Fruit fly (Drosophila melanogaster) whole organism, prepupa: ENCODE results near the gene Hrd3.
A peak's percentile ranks its signal among the peaks of the same experiment; 100 is the strongest.

ENCODE experiments used
- CG11294 ChIP-seq: fragments of 200-800 bp; sonication (Bioruptor generic); IDR thresholded peaks from 2 replicates; pipeline ENCODE4 v1.3.6; 2022; ENCODE audit warnings: missing biosample characterization, missing genetic modification characterization
- CG11902 ChIP-seq: fragments of 200-800 bp; sonication (Bioruptor generic); optimal IDR thresholded peaks from 3 replicates; lab custom pipeline; 2016; ENCODE audit warnings: missing biosample characterization, missing genetic modification characterization
- CG15336 ChIP-seq: fragments of 200-800 bp; sonication (Bioruptor generic); IDR thresholded peaks from 2 replicates; pipeline ENCODE4 v1.3.6; 2022; ENCODE audit warnings: missing biosample characterization, missing genetic modification characterization
- CG3032 ChIP-seq: fragments of 200-800 bp; optimal IDR thresholded peaks from 2 replicates; lab custom pipeline; 2019; ENCODE audit warnings: missing biosample characterization, mild to moderate bottlenecking, missing genetic modification characterization, moderate library complexity
- CG31627 ChIP-seq: fragments of 200-800 bp; sonication (Bioruptor generic); optimal IDR thresholded peaks from 3 replicates; lab custom pipeline; 2016; ENCODE audit warnings: missing biosample characterization, missing genetic modification characterization
- CG32006 ChIP-seq: fragments of 200-800 bp; sonication (Bioruptor generic); optimal IDR thresholded peaks from 3 replicates; lab custom pipeline; 2017; ENCODE audit warnings: missing biosample characterization, mild to moderate bottlenecking, missing genetic modification characterization
- CG34406 ChIP-seq: fragments of 200-800 bp; sonication (Bioruptor generic); optimal IDR thresholded peaks from 3 replicates; lab custom pipeline; 2016; ENCODE audit warnings: missing biosample characterization, missing genetic modification characterization
- CG3919 ChIP-seq: fragments of 200-800 bp; sonication (Bioruptor generic); optimal IDR thresholded peaks from 3 replicates; lab custom pipeline; 2016; ENCODE audit warnings: missing biosample characterization, missing genetic modification characterization
- CG6276 ChIP-seq: fragments of 200-800 bp; sonication (Bioruptor generic); optimal IDR thresholded peaks from 2 replicates; lab custom pipeline; 2017; ENCODE audit warnings: missing biosample characterization, mild to moderate bottlenecking, missing genetic modification characterization
- CG6792 ChIP-seq: fragments of 200-800 bp; sonication (Bioruptor generic); optimal IDR thresholded peaks from 3 replicates; lab custom pipeline; 2016; ENCODE audit warnings: missing biosample characterization, missing genetic modification characterization
- CG6808 ChIP-seq: fragments of 200-800 bp; sonication (Bioruptor generic); optimal IDR thresholded peaks from 3 replicates; lab custom pipeline; 2017; ENCODE audit warnings: missing biosample characterization, missing genetic modification characterization, mild to moderate bottlenecking, moderate library complexity, missing genetic modification reagents
- CG6854 ChIP-seq: fragments of 200-800 bp; sonication (Bioruptor generic); optimal IDR thresholded peaks from 2 replicates; lab custom pipeline; 2017; ENCODE audit warnings: missing biosample characterization, mild to moderate bottlenecking, missing genetic modification characterization
- CG7368 ChIP-seq: fragments of 200-800 bp; sonication (Bioruptor generic); optimal IDR thresholded peaks from 3 replicates; lab custom pipeline; 2016; ENCODE audit warnings: missing biosample characterization, missing genetic modification characterization
- CG8119 ChIP-seq: fragments of 200-800 bp; sonication (Bioruptor generic); IDR thresholded peaks from 3 replicates; pipeline ENCODE4 v1.3.6; 2022; ENCODE audit warnings: missing biosample characterization, missing genetic modification characterization
- CG9139 ChIP-seq: fragments of 200-800 bp; sonication (Bioruptor generic); optimal IDR thresholded peaks from 3 replicates; lab custom pipeline; 2017; ENCODE audit warnings: missing biosample characterization, mild to moderate bottlenecking, missing genetic modification characterization
- Eip75B ChIP-seq: fragments of 200-800 bp; sonication (Bioruptor generic); optimal IDR thresholded peaks from 3 replicates; lab custom pipeline; 2016; ENCODE audit warnings: missing biosample characterization, missing genetic modification characterization
- Eip78C ChIP-seq: fragments of 200-800 bp; sonication (Bioruptor generic); peaks from one replicate; lab custom pipeline; 2016; ENCODE audit warnings: missing biosample characterization, missing genetic modification characterization
- Eip93F ChIP-seq: fragments of 200-800 bp; sonication (Bioruptor generic); optimal IDR thresholded peaks from 2 replicates; lab custom pipeline; 2016; ENCODE audit warnings: missing biosample characterization, mild to moderate bottlenecking, missing genetic modification characterization
- Ets21C ChIP-seq: fragments of 200-800 bp; sonication (Bioruptor generic); optimal IDR thresholded peaks from 3 replicates; lab custom pipeline; 2016; ENCODE audit warnings: missing biosample characterization, missing genetic modification characterization
- Ets96B ChIP-seq: fragments of 200-800 bp; optimal IDR thresholded peaks from 2 replicates; lab custom pipeline; 2019; ENCODE audit warnings: missing biosample characterization, mild to moderate bottlenecking, missing genetic modification characterization, moderate library complexity
- Gug ChIP-seq: fragments of 200-800 bp; sonication (Bioruptor generic); IDR thresholded peaks from 2 replicates; pipeline ENCODE4 v1.3.6; 2022; ENCODE audit warnings: missing biosample characterization, missing genetic modification characterization
- Hr38 ChIP-seq: sonication (Bioruptor generic); optimal IDR thresholded peaks from 2 replicates; lab custom pipeline; 2016; ENCODE audit warnings: missing biosample characterization, missing genetic modification characterization
- Hr39 ChIP-seq: fragments of 200-800 bp; sonication (Bioruptor generic); optimal IDR thresholded peaks from 2 replicates; lab custom pipeline; 2016; ENCODE audit warnings: missing biosample characterization, missing genetic modification characterization
- Hr4 ChIP-seq: fragments of 200-800 bp; sonication (Bioruptor generic); optimal IDR thresholded peaks from 3 replicates; lab custom pipeline; 2016; ENCODE audit warnings: missing biosample characterization, missing genetic modification characterization
- Lpt ChIP-seq: fragments of 200-800 bp; sonication (Bioruptor generic); optimal IDR thresholded peaks from 3 replicates; lab custom pipeline; 2016; ENCODE audit warnings: missing biosample characterization, missing genetic modification characterization
- OdsH ChIP-seq: fragments of 200-800 bp; sonication (Bioruptor generic); optimal IDR thresholded peaks from 3 replicates; lab custom pipeline; 2016; ENCODE audit warnings: missing biosample characterization, missing genetic modification characterization
- Smox ChIP-seq: fragments of 200-800 bp; sonication (Bioruptor generic); optimal IDR thresholded peaks from 3 replicates; lab custom pipeline; 2016; ENCODE audit warnings: missing biosample characterization, missing genetic modification characterization
- Sox102F ChIP-seq: fragments of 200-800 bp; sonication (Bioruptor generic); optimal IDR thresholded peaks from 2 replicates; lab custom pipeline; 2016; ENCODE audit warnings: missing biosample characterization, mild to moderate bottlenecking, missing genetic modification characterization
- Sox14 ChIP-seq: fragments of 200-800 bp; sonication (Bioruptor generic); optimal IDR thresholded peaks from 3 replicates; lab custom pipeline; 2016; ENCODE audit warnings: missing biosample characterization, missing genetic modification characterization
- acj6 ChIP-seq: fragments of 200-800 bp; sonication (Bioruptor generic); optimal IDR thresholded peaks from 3 replicates; lab custom pipeline; 2016; ENCODE audit warnings: missing biosample characterization, missing genetic modification characterization
- cyc ChIP-seq: fragments of 200-800 bp; sonication (Bioruptor generic); optimal IDR thresholded peaks from 3 replicates; lab custom pipeline; 2016; ENCODE audit warnings: missing biosample characterization, missing genetic modification characterization
- dac ChIP-seq: fragments of 200-800 bp; sonication (Bioruptor generic); optimal IDR thresholded peaks from 2 replicates; lab custom pipeline; 2017; ENCODE audit warnings: missing biosample characterization, mild to moderate bottlenecking, missing genetic modification characterization
- eg ChIP-seq: fragments of 200-800 bp; sonication (Bioruptor generic); IDR thresholded peaks from 3 replicates; pipeline ENCODE4 v1.3.6; 2022; ENCODE audit warnings: missing biosample characterization, missing genetic modification characterization
- esn ChIP-seq: fragments of 200-800 bp; sonication (Bioruptor generic); optimal IDR thresholded peaks from 2 replicates; lab custom pipeline; 2016; ENCODE audit warnings: missing biosample characterization, mild to moderate bottlenecking, missing genetic modification characterization, moderate library complexity
- fkh ChIP-seq: fragments of 200-800 bp; sonication (Bioruptor generic); optimal IDR thresholded peaks from 3 replicates; lab custom pipeline; 2017; ENCODE audit warnings: missing biosample characterization, mild to moderate bottlenecking, missing genetic modification characterization, moderate library complexity
- lz ChIP-seq: fragments of 200-800 bp; sonication (Bioruptor generic); optimal IDR thresholded peaks from 3 replicates; lab custom pipeline; 2016; ENCODE audit warnings: missing biosample characterization, missing genetic modification characterization
- net ChIP-seq: fragments of 200-800 bp; sonication (Bioruptor generic); optimal IDR thresholded peaks from 3 replicates; lab custom pipeline; 2016; ENCODE audit warnings: missing biosample characterization, missing genetic modification characterization
- ss ChIP-seq, 2 experiments: fragments of 200-800 bp; sonication (Bioruptor generic); optimal IDR thresholded peaks; 2 replicates in 1 of 2; 3 replicates in 1 of 2; lab custom pipeline; 2017 to 2018; ENCODE audit warnings: mild to moderate bottlenecking in 2 of 2, missing biosample characterization in 2 of 2, missing genetic modification characterization in 2 of 2, moderate library complexity in 1 of 2
- svp ChIP-seq: fragments of 200-800 bp; sonication (Bioruptor generic); peaks from one replicate; lab custom pipeline; 2016; ENCODE audit warnings: missing biosample characterization, missing genetic modification characterization
- topi ChIP-seq: fragments of 200-800 bp; sonication (Bioruptor generic); optimal IDR thresholded peaks from 3 replicates; lab custom pipeline; 2016; ENCODE audit warnings: missing biosample characterization, missing genetic modification characterization

Gene Hrd3

dm6 chr3R:23791491-23791890, 33.1 kb upstream of the Hrd3 start (continued):
- no peak for TF ChIP-seq acj6 (GFP tag; lab: Kevin White, UChicago)
- no peak for TF ChIP-seq CG7368
- no peak for TF ChIP-seq Smox (GFP tag; lab: Kevin White, UChicago)
- TF ChIP-seq net (GFP tag; lab: Kevin White, UChicago), result no peak
- TF ChIP-seq OdsH (GFP tag; lab: Kevin White, UChicago), result no peak
- no peak for TF ChIP-seq ss (GFP tag; optimal IDR thresholded peaks at IDR 0.05; lab: Kevin White, UChicago)
- no peak for TF ChIP-seq CG32006 (GFP tag; lab: Kevin White, UChicago)
- no peak for TF ChIP-seq CG6808
- peak; percentile 46; the same call in 1 of the 2 replicates for TF ChIP-seq CG15336 (GFP tag; lab: Robert Waterston, UW)
- TF ChIP-seq CG3032 (tag; lab: Kevin White, UChicago), result peak; percentile 61
- TF ChIP-seq Ets21C (GFP tag; lab: Kevin White, UChicago), result no peak
- no peak for TF ChIP-seq Hr39 (GFP tag; lab: Kevin White, UChicago)
- TF ChIP-seq CG3919, result no peak
- TF ChIP-seq Hr4, result no peak
- TF ChIP-seq Hr38 (GFP tag; lab: Kevin White, UChicago), result no peak
- no peak for TF ChIP-seq CG9139 (GFP tag; lab: Kevin White, UChicago)
- no peak for TF ChIP-seq eg (GFP tag; lab: Robert Waterston, UW)
- no peak for TF ChIP-seq Eip75B (GFP tag; lab: Kevin White, UChicago)
- no peak for TF ChIP-seq svp

DNA sequence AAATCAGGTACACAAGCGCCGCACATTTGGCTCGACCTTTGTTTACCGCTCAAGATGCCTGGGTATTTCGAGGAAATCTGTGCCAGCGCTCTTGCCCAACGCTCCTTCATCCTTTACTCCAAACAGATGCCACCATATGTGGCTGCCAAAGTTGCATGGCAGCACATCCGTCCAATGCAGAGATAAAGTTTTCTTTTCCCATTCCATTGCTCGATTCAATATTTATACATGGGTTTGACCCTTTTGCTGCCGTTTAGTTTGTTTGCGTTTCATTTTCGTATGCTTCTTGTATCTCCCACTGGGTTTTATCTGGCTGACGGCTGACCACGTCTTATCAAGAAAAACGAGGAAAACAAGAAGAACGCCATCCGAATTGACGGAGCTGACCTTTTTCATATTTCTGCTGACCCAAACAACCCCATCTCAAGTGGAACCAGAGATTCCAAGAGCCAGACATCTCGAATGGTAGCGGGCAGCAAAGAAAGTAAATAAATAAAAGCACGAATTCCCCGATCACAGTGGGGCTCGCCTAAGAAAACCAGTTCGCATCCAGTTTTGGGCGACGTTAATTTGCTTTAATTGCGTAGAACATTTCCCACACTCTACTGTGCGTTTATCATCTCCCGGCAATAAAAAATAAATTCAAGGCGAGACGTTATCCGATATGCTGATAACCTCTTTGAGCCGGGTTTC, 32.3 kb upstream of the Hrd3 start:
- TF ChIP-seq fkh (GFP tag; lab: Kevin White, UChicago), result peak; percentile 57
- TF ChIP-seq CG6854 (GFP tag; lab: Kevin White, UChicago), result no peak
- no peak for TF ChIP-seq Sox102F (GFP tag; lab: Kevin White, UChicago)
- no peak for TF ChIP-seq CG11902 (GFP tag; lab: Kevin White, UChicago)
- TF ChIP-seq dac (GFP tag; lab: Kevin White, UChicago), result no peak
- TF ChIP-seq svp, result peak; percentile 98
- TF ChIP-seq cyc (GFP tag; lab: Kevin White, UChicago), result peak; percentile 23
- TF ChIP-seq Hr39 (GFP tag; lab: Kevin White, UChicago), result no peak
- TF ChIP-seq lz, result peak; percentile 7
- no peak for TF ChIP-seq Gug (GFP tag; lab: Robert Waterston, UW)
- peak; percentile 10 for TF ChIP-seq topi (GFP tag; lab: Kevin White, UChicago)
- no peak for TF ChIP-seq Hr4
- TF ChIP-seq CG34406 (GFP tag; lab: Kevin White, UChicago), result peak; percentile 5
- no peak for TF ChIP-seq Ets96B (tag; lab: Kevin White, UChicago)
- TF ChIP-seq esn (GFP tag; lab: Kevin White, UChicago), result peak; percentile 15
- TF ChIP-seq CG7368, result no peak
- no peak for TF ChIP-seq Eip93F (GFP tag; lab: Kevin White, UChicago)
- no peak for TF ChIP-seq Eip75B (GFP tag; lab: Kevin White, UChicago)
- TF ChIP-seq CG8119 (GFP tag; lab: Robert Waterston, UW), result no peak
- no peak for TF ChIP-seq CG11294 (GFP tag; lab: Robert Waterston, UW)
- no peak for TF ChIP-seq Hr38 (GFP tag; lab: Kevin White, UChicago)
- TF ChIP-seq CG6276 (GFP tag; lab: Kevin White, UChicago), result no peak
- TF ChIP-seq CG3032 (tag; lab: Kevin White, UChicago), result no peak
- no peak for TF ChIP-seq Lpt (GFP tag; lab: Kevin White, UChicago)
- TF ChIP-seq CG32006 (GFP tag; lab: Kevin White, UChicago), result no peak
- peak; percentile 9 for TF ChIP-seq CG31627 (GFP tag; lab: Kevin White, UChicago)
- TF ChIP-seq acj6 (GFP tag; lab: Kevin White, UChicago), result no peak
- no peak for TF ChIP-seq eg (GFP tag; lab: Robert Waterston, UW)
- TF ChIP-seq Sox14 (GFP tag; lab: Kevin White, UChicago), result no peak
- TF ChIP-seq Eip78C (GFP tag; lab: Kevin White, UChicago), result peak; percentile 56
- TF ChIP-seq CG6808, result no peak
- no peak for TF ChIP-seq CG6792 (GFP tag; lab: Kevin White, UChicago)
